Fruit fly (Drosophila melanogaster) whole organism, embryonic: ENCODE measurements around the gene Fkbp59.

Source experiments
- Blimp-1 ChIP-seq: fragments of 200-800 bp; sonication (Bioruptor generic); optimal IDR thresholded peaks from 3 replicates; lab custom pipeline; 2018; ENCODE audit warnings: missing biosample characterization, missing genetic modification characterization, mild to moderate bottlenecking, moderate library complexity, missing genetic modification reagents
- CG1233 ChIP-seq: fragments of 200-800 bp; sonication (Bioruptor generic); optimal IDR thresholded peaks from 4 replicates; lab custom pipeline; 2018; ENCODE audit warnings: missing biosample characterization, mild to moderate bottlenecking, missing genetic modification characterization
- CG12769 ChIP-seq: fragments of 200-800 bp; sonication (Bioruptor generic); optimal IDR thresholded peaks from 2 replicates; lab custom pipeline; 2019; ENCODE audit warnings: missing biosample characterization, mild to moderate bottlenecking, missing genetic modification characterization, moderate library complexity
- CG12942 ChIP-seq: fragments of 200-800 bp; sonication (Bioruptor generic); optimal IDR thresholded peaks from 3 replicates; lab custom pipeline; 2016; ENCODE audit warnings: missing biosample characterization, missing genetic modification characterization
- CG14014 ChIP-seq: fragments of 200-800 bp; sonication (Bioruptor generic); IDR thresholded peaks from 2 replicates; pipeline ENCODE4 v1.3.6; 2022; ENCODE audit warnings: missing biosample characterization, missing genetic modification characterization
- CG15011 ChIP-seq: fragments of 200-800 bp; sonication (Bioruptor generic); optimal IDR thresholded peaks from 3 replicates; lab custom pipeline; 2018; ENCODE audit warnings: missing biosample characterization, mild to moderate bottlenecking, missing genetic modification characterization
- CG1602 ChIP-seq: fragments of 200-800 bp; sonication (Bioruptor generic); optimal IDR thresholded peaks from 3 replicates; lab custom pipeline; 2016; ENCODE audit warnings: missing biosample characterization, missing genetic modification characterization
- CG17385 ChIP-seq: fragments of 200-800 bp; sonication (Bioruptor generic); optimal IDR thresholded peaks from 3 replicates; lab custom pipeline; 2018; ENCODE audit warnings: missing biosample characterization, mild to moderate bottlenecking, missing genetic modification characterization
- CG17568 ChIP-seq: fragments of 200-800 bp; sonication (Bioruptor generic); optimal IDR thresholded peaks from 2 replicates; lab custom pipeline; 2018; ENCODE audit warnings: missing biosample characterization, mild to moderate bottlenecking, missing genetic modification characterization, moderate library complexity
- CG18011 ChIP-seq: fragments of 200-800 bp; sonication (Bioruptor generic); optimal IDR thresholded peaks from 2 replicates; lab custom pipeline; 2017; ENCODE audit warnings: missing biosample characterization, missing genetic modification characterization, mild to moderate bottlenecking, moderate library complexity, missing genotype
- CG2116 ChIP-seq: fragments of 200-800 bp; sonication (Bioruptor generic); optimal IDR thresholded peaks from 3 replicates; lab custom pipeline; 2018; ENCODE audit warnings: missing biosample characterization, mild to moderate bottlenecking, missing genetic modification characterization
- CG2712 ChIP-seq: fragments of 200-800 bp; optimal IDR thresholded peaks from 3 replicates; lab custom pipeline; 2019; ENCODE audit warnings: missing biosample characterization, mild to moderate bottlenecking, missing genetic modification characterization, moderate library complexity
- CG30020 ChIP-seq: fragments of 200-800 bp; optimal IDR thresholded peaks from 2 replicates; lab custom pipeline; 2019; ENCODE audit warnings: missing biosample characterization, mild to moderate bottlenecking, missing genetic modification characterization, moderate library complexity
- CG33213 ChIP-seq: fragments of 200-800 bp; sonication (Bioruptor generic); optimal IDR thresholded peaks from 3 replicates; lab custom pipeline; 2016; ENCODE audit warnings: missing biosample characterization, missing genetic modification characterization
- CG3847 ChIP-seq: fragments of 200-800 bp; sonication (Bioruptor generic); IDR thresholded peaks from 2 replicates; pipeline ENCODE4 v1.3.6; 2022; ENCODE audit warnings: missing biosample characterization, missing genetic modification characterization
- CG4424 ChIP-seq: fragments of 200-800 bp; sonication (Bioruptor generic); optimal IDR thresholded peaks from 3 replicates; lab custom pipeline; 2016; ENCODE audit warnings: missing biosample characterization, missing genetic modification characterization
- CG5245 ChIP-seq: fragments of 200-800 bp; sonication (Bioruptor generic); optimal IDR thresholded peaks from 3 replicates; lab custom pipeline; 2016; ENCODE audit warnings: missing biosample characterization, missing genetic modification characterization
- CG6654 ChIP-seq: fragments of 200-800 bp; sonication (Bioruptor generic); optimal IDR thresholded peaks from 2 replicates; lab custom pipeline; 2017; ENCODE audit warnings: missing biosample characterization, mild to moderate bottlenecking, missing genetic modification characterization
- CG6854 ChIP-seq: fragments of 200-800 bp; sonication (Bioruptor generic); optimal IDR thresholded peaks from 3 replicates; lab custom pipeline; 2017; ENCODE audit warnings: missing biosample characterization, mild to moderate bottlenecking, missing genetic modification characterization
- CG9727 ChIP-seq: fragments of 200-800 bp; sonication (Bioruptor generic); optimal IDR thresholded peaks from 3 replicates; lab custom pipeline; 2017; ENCODE audit warnings: missing biosample characterization, mild to moderate bottlenecking, missing genetic modification characterization
- CHES-1-like ChIP-seq: fragments of 200-800 bp; sonication (Bioruptor generic); optimal IDR thresholded peaks from 2 replicates; lab custom pipeline; 2016; ENCODE audit warnings: missing biosample characterization, missing genetic modification characterization
- Chrac-16 ChIP-seq: fragments of 200-800 bp; sonication (Bioruptor generic); optimal IDR thresholded peaks from 3 replicates; lab custom pipeline; 2016; ENCODE audit warnings: missing biosample characterization, missing genetic modification characterization
- CrebB ChIP-seq: fragments of 200-800 bp; sonication (Bioruptor generic); optimal IDR thresholded peaks from 3 replicates; lab custom pipeline; 2018; ENCODE audit warnings: missing biosample characterization, mild to moderate bottlenecking, missing genetic modification characterization
- Dad ChIP-seq: fragments of 200-800 bp; sonication (Bioruptor generic); optimal IDR thresholded peaks from 3 replicates; lab custom pipeline; 2016; ENCODE audit warnings: missing biosample characterization, missing genetic modification characterization
- Ets65A ChIP-seq: fragments of 200-800 bp; sonication (Bioruptor generic); peaks from one replicate; lab custom pipeline; 2016; ENCODE audit warnings: missing biosample characterization, missing genetic modification characterization
- Ets97D ChIP-seq: fragments of 200-800 bp; sonication (Bioruptor generic); optimal IDR thresholded peaks from 3 replicates; lab custom pipeline; 2016; ENCODE audit warnings: missing biosample characterization, missing genetic modification characterization
- HLH3B ChIP-seq: fragments of 200-800 bp; sonication (Bioruptor generic); IDR thresholded peaks from 2 replicates; pipeline ENCODE4 v1.3.6; 2022; ENCODE audit warnings: missing biosample characterization, missing genetic modification characterization
- Mrtf ChIP-seq: fragments of 200-800 bp; sonication (Bioruptor generic); IDR thresholded peaks from 3 replicates; pipeline ENCODE4 v1.3.6; 2022; ENCODE audit warnings: missing biosample characterization, missing genetic modification characterization
- Ptx1 ChIP-seq: fragments of 200-800 bp; sonication (Bioruptor generic); IDR thresholded peaks from 2 replicates; pipeline ENCODE4 v1.3.6; 2022; ENCODE audit warnings: missing biosample characterization, missing genetic modification characterization
- Usf ChIP-seq: fragments of 200-800 bp; sonication (Bioruptor generic); optimal IDR thresholded peaks from 2 replicates; lab custom pipeline; 2017; ENCODE audit warnings: missing genotype, missing biosample characterization, missing genetic modification characterization
- ab ChIP-seq: fragments of 200-800 bp; sonication (Bioruptor generic); optimal IDR thresholded peaks from 2 replicates; lab custom pipeline; 2016; ENCODE audit warnings: missing biosample characterization, missing genetic modification characterization
- abd-A ChIP-seq: fragments of 200-800 bp; sonication (Bioruptor generic); optimal IDR thresholded peaks from 3 replicates; lab custom pipeline; 2019; ENCODE audit warnings: missing biosample characterization, mild to moderate bottlenecking, missing genetic modification characterization, moderate library complexity
- bsh ChIP-seq, 2 experiments: fragments of 200-800 bp; sonication (Bioruptor generic); optimal IDR thresholded peaks; 2 replicates each; lab custom pipeline; 2017 to 2018; ENCODE audit warnings: mild to moderate bottlenecking in 2 of 2, missing biosample characterization in 2 of 2, missing genetic modification characterization in 2 of 2, moderate library complexity in 1 of 2
- caup ChIP-seq: fragments of 200-800 bp; sonication (Bioruptor generic); optimal IDR thresholded peaks from 3 replicates; lab custom pipeline; 2017; ENCODE audit warnings: missing biosample characterization, mild to moderate bottlenecking, missing genetic modification characterization, moderate library complexity; ENCODE audit not compliant: severe bottlenecking
- crol ChIP-seq: fragments of 200-800 bp; sonication (Bioruptor generic); IDR thresholded peaks from 2 replicates; pipeline ENCODE4 v1.3.6; 2022; ENCODE audit warnings: missing biosample characterization, missing genetic modification characterization
- cwo ChIP-seq: fragments of 200-800 bp; sonication (Bioruptor generic); optimal IDR thresholded peaks from 3 replicates; lab custom pipeline; 2017; ENCODE audit warnings: missing biosample characterization, missing genetic modification characterization, mild to moderate bottlenecking, moderate library complexity, missing genetic modification reagents
- fd3F ChIP-seq: fragments of 200-800 bp; sonication (Bioruptor generic); optimal IDR thresholded peaks from 2 replicates; lab custom pipeline; 2018; ENCODE audit warnings: missing biosample characterization, mild to moderate bottlenecking, missing genetic modification characterization, moderate library complexity
- gcm2 ChIP-seq: fragments of 200-800 bp; sonication (Bioruptor generic); optimal IDR thresholded peaks from 2 replicates; lab custom pipeline; 2016; ENCODE audit warnings: missing biosample characterization, missing genetic modification characterization
- gt ChIP-seq: fragments of 200-800 bp; sonication (Bioruptor generic); IDR thresholded peaks from 2 replicates; pipeline ENCODE4 v1.3.6; 2022; ENCODE audit warnings: missing biosample characterization, missing genetic modification characterization
- her ChIP-seq: fragments of 200-800 bp; sonication (Bioruptor generic); optimal IDR thresholded peaks from 2 replicates; lab custom pipeline; 2016; ENCODE audit warnings: missing biosample characterization, missing genetic modification characterization
- kah ChIP-seq: fragments of 200-800 bp; sonication (Bioruptor generic); optimal IDR thresholded peaks from 2 replicates; lab custom pipeline; 2018; ENCODE audit warnings: missing biosample characterization, mild to moderate bottlenecking, missing genetic modification characterization
- mam ChIP-seq: fragments of 200-800 bp; sonication (Bioruptor generic); optimal IDR thresholded peaks from 3 replicates; lab custom pipeline; 2016; ENCODE audit warnings: missing biosample characterization, missing genetic modification characterization
- pho ChIP-seq: fragments of 200-800 bp; sonication (Bioruptor generic); optimal IDR thresholded peaks from 2 replicates; lab custom pipeline; 2016; ENCODE audit warnings: missing biosample characterization, missing genetic modification characterization
- slbo ChIP-seq: fragments of 200-800 bp; sonication (Bioruptor generic); IDR thresholded peaks from 2 replicates; pipeline ENCODE4 v1.3.6; 2022; ENCODE audit warnings: missing biosample characterization, missing genetic modification characterization
- slp2 ChIP-seq: fragments of 200-800 bp; sonication (Bioruptor generic); optimal IDR thresholded peaks from 2 replicates; lab custom pipeline; 2016; ENCODE audit warnings: missing biosample characterization, missing genetic modification characterization
- so ChIP-seq: fragments of 200-800 bp; sonication (Bioruptor generic); IDR thresholded peaks from 3 replicates; pipeline ENCODE4 v1.3.6; 2022; ENCODE audit warnings: missing biosample characterization, missing genetic modification characterization
- sob ChIP-seq: fragments of 200-800 bp; sonication (Bioruptor generic); IDR thresholded peaks from 2 replicates; pipeline ENCODE4 v1.3.6; 2022; ENCODE audit warnings: missing biosample characterization, missing genetic modification characterization
- trem ChIP-seq: fragments of 200-800 bp; optimal IDR thresholded peaks from 3 replicates; lab custom pipeline; 2019; ENCODE audit warnings: missing biosample characterization, mild to moderate bottlenecking, missing genetic modification characterization, moderate library complexity
- tx ChIP-seq: fragments of 200-800 bp; sonication (Bioruptor generic); optimal IDR thresholded peaks from 2 replicates; lab custom pipeline; 2016; ENCODE audit warnings: missing biosample characterization, missing genetic modification characterization
- vfl ChIP-seq: fragments of 200-800 bp; sonication (Bioruptor generic); optimal IDR thresholded peaks from 2 replicates; lab custom pipeline; 2016; ENCODE audit warnings: missing biosample characterization, missing genetic modification characterization
- vvl ChIP-seq: fragments of 200-800 bp; sonication (Bioruptor generic); IDR thresholded peaks from 2 replicates; pipeline ENCODE4 v1.3.6; 2022; ENCODE audit warnings: missing biosample characterization, missing genetic modification characterization

Fkbp59 gene

dm6 chr2L:9921401-9921800 is 33.6 kb downstream of the Fkbp59 start, which contains the start of gene CG4592 (continued):
- TF ChIP-seq tx (GFP tag; lab: Kevin White, UChicago) (no peak), CG33213 (GFP tag; lab: Kevin White, UChicago) (peak; percentile 12), so (GFP tag; lab: Robert Waterston, UW) (0 out of 3 replicates have a peak, but pooled peaks have one; percentile 21), CrebB (tag; lab: Kevin White, UChicago) (peak; percentile 47), CG6654 (GFP tag; lab: Kevin White, UChicago) (peak; percentile 22), CG9727 (GFP tag; lab: Kevin White, UChicago) (peak; percentile 64), CG1233 (GFP tag; lab: Kevin White, UChicago) (peak; percentile 58), crol (GFP tag; lab: Robert Waterston, UW) (no peak), HLH3B (GFP tag; lab: Robert Waterston, UW) (peak; percentile 62; the same call in 1 of the 2 replicates), CG5245 (peak; percentile 48), CG15011 (GFP tag; lab: Kevin White, UChicago) (peak; percentile 3), slbo (GFP tag; lab: Robert Waterston, UW) (peak; percentile 62), cwo (GFP tag; lab: Kevin White, UChicago) (peak; percentile 14), Ets65A (GFP tag; lab: Kevin White, UChicago) (peak; percentile 90), CG17385 (GFP tag; lab: Kevin White, UChicago) (peak; percentile 57), CG4424 (GFP tag; lab: Kevin White, UChicago) (peak; percentile 62), vvl (peak; percentile 86), CG14014 (GFP tag; lab: Robert Waterston, UW) (peak; percentile 67; the same call in 1 of the 2 replicates), CG2712 (peak; percentile 78), abd-A (tag; lab: Kevin White, UChicago) (no peak), gt (GFP tag; lab: Robert Waterston, UW) (no peak), ab (GFP tag; lab: Kevin White, UChicago) (no peak), sob (GFP tag; lab: Robert Waterston, UW) (peak; percentile 65; the same call in 1 of the 2 replicates), CG30020 (tag; lab: Kevin White, UChicago) (peak; percentile 33), Ptx1 (GFP tag; lab: Robert Waterston, UW) (peak; percentile 43), CG3847 (GFP tag; lab: Robert Waterston, UW) (peak; percentile 40; the same call in 1 of the 2 replicates), CG12769 (tag; lab: Kevin White, UChicago) (no peak), CG6854 (GFP tag; lab: Kevin White, UChicago) (peak; percentile 46), her (peak; percentile 45), CG12942 (peak; percentile 29), CG17568 (GFP tag; lab: Kevin White, UChicago) (no peak), CG18011 (GFP tag; lab: Kevin White, UChicago) (peak; percentile 26), slp2 (GFP tag; lab: Kevin White, UChicago) (no peak), Chrac-16 (GFP tag; lab: Kevin White, UChicago) (peak; percentile 10), Ets97D (GFP tag; lab: Kevin White, UChicago) (peak; percentile 26), CG1602 (GFP tag; lab: Kevin White, UChicago) (peak; percentile 8), bsh (GFP tag; optimal IDR thresholded peaks at IDR 0.05; lab: Kevin White, UChicago) (peak in 1 of 2 experiments; percentile 70), CG2116 (GFP tag; lab: Kevin White, UChicago) (peak; percentile 38), caup (GFP tag; lab: Kevin White, UChicago) (peak; percentile 66), kah (GFP tag; lab: Kevin White, UChicago) (peak; percentile 46), Usf (GFP tag; lab: Kevin White, UChicago) (peak; percentile 22), CHES-1-like (GFP tag; lab: Kevin White, UChicago) (no peak), Blimp-1 (GFP tag; lab: Kevin White, UChicago) (peak; percentile 51), vfl (GFP tag; lab: Kevin White, UChicago) (peak; percentile 60), pho (GFP tag; lab: Kevin White, UChicago) (no peak), Mrtf (GFP tag; lab: Robert Waterston, UW) (peak; percentile 31; the same call in 2 of the 3 replicates), trem (peak; percentile 37), fd3F (GFP tag; lab: Kevin White, UChicago) (peak; percentile 42), Dad (peak; percentile 14), gcm2 (peak; percentile 17), mam (peak; percentile 33)
